Fruit fly (Drosophila melanogaster): ENCODE results near the gene CG3739.

The CG3739 gene

dm6 chr3R:19403096-19403515 lies 9.9 kb downstream of the CG3739 start, which contains the start of the genes Ino80 and Aptx (continued):
- TF ChIP-seq CG11723 (GFP tag; optimal IDR thresholded peaks at IDR 0.05) (no peak), Dp (GFP tag; optimal IDR thresholded peaks at IDR 0.05) (peak; percentile 32), CG17912 (GFP tag; optimal IDR thresholded peaks at IDR 0.05) (no peak), HLHmδ (GFP tag; optimal IDR thresholded peaks at IDR 0.05) (no peak), klu (GFP tag; IDR thresholded peaks at IDR 0.05) (peak; percentile 94), nmo (GFP tag; optimal IDR thresholded peaks at IDR 0.05) (peak; percentile 97), croc (GFP tag; conservative IDR thresholded peaks at IDR 0.05) (peak; percentile 89), kah (GFP tag; optimal IDR thresholded peaks at IDR 0.05) (peak; percentile 55), CG12391 (tag; optimal IDR thresholded peaks at IDR 0.05) (peak; percentile 96), CG11504 (tag; optimal IDR thresholded peaks at IDR 0.05) (peak; percentile 94), CG8765 (GFP tag; IDR thresholded peaks at IDR 0.05) (peak; percentile 88), emc (GFP tag; optimal IDR thresholded peaks at IDR 0.05) (peak; percentile 77), CG18599 (GFP tag; optimal IDR thresholded peaks at IDR 0.05) (peak; percentile 93), CG2120 (GFP tag; optimal IDR thresholded peaks at IDR 0.05) (peak; percentile 98), ci (GFP tag; IDR thresholded peaks at IDR 0.05) (peak; percentile 84), CG12299 (tag; optimal IDR thresholded peaks at IDR 0.05) (peak; percentile 79), dysf (GFP tag; IDR thresholded peaks at IDR 0.05) (peak; percentile 95), Nf-YB (GFP tag; optimal IDR thresholded peaks at IDR 0.05) (peak; percentile 76), H2.0 (GFP tag; IDR thresholded peaks at IDR 0.05) (peak; percentile 89), CG15011 (GFP tag; optimal IDR thresholded peaks at IDR 0.05) (peak; percentile 85), ERR (GFP tag; optimal IDR thresholded peaks at IDR 0.05) (peak; percentile 74), CG33557 (GFP tag; optimal IDR thresholded peaks at IDR 0.05) (peak; percentile 89), Hr51 (GFP tag; optimal IDR thresholded peaks at IDR 0.05) (peak; percentile 93 to 95), tio (GFP tag; optimal IDR thresholded peaks at IDR 0.05) (peak; percentile 95), da (GFP tag; optimal IDR thresholded peaks at IDR 0.05) (peak; percentile 79), Sry-β (GFP tag; optimal IDR thresholded peaks at IDR 0.05) (peak; percentile 37), Camta (GFP tag; optimal IDR thresholded peaks at IDR 0.05) (peak; percentile 88), ken (GFP tag; IDR thresholded peaks at IDR 0.05) (peak; percentile 93), CG31365 (tag; optimal IDR thresholded peaks at IDR 0.05) (peak; percentile 38), CG34376 (GFP tag; optimal IDR thresholded peaks at IDR 0.05) (peak; percentile 73), Stat92E (GFP tag; optimal IDR thresholded peaks at IDR 0.05) (peak in 1 of 3 experiments; percentile 66), Max (GFP tag; optimal IDR thresholded peaks at IDR 0.05) (peak; percentile 91), salm (tag; optimal IDR thresholded peaks at IDR 0.05) (peak; percentile 78), CG12659 (GFP tag; optimal IDR thresholded peaks at IDR 0.05) (peak; percentile 95), CG11093 (GFP tag; IDR thresholded peaks at IDR 0.05) (peak; percentile 90), CG18619 (GFP tag; optimal IDR thresholded peaks at IDR 0.05) (peak; percentile 91), CG17186 (GFP tag; optimal IDR thresholded peaks at IDR 0.05) (peak; percentile 78), Dip3 (GFP tag; optimal IDR thresholded peaks at IDR 0.05) (peak; percentile 94), CG10979 (tag; optimal IDR thresholded peaks at IDR 0.05) (peak; percentile 92), ewg (GFP tag; optimal IDR thresholded peaks at IDR 0.05) (peak; percentile 84), Hmr (GFP tag; optimal IDR thresholded peaks at IDR 0.05) (peak; percentile 94), unpg (GFP tag; optimal IDR thresholded peaks at IDR 0.05) (peak; percentile 96), pum (GFP tag; optimal IDR thresholded peaks at IDR 0.05) (peak; percentile 95), crol (GFP tag; IDR thresholded peaks at IDR 0.05) (peak; percentile 47; the same call in 1 of the 2 replicates), CG2889 (GFP tag; IDR thresholded peaks at IDR 0.05) (peak; percentile 92), mirr (GFP tag; optimal IDR thresholded peaks at IDR 0.05) (peak; percentile 64), prd (optimal IDR thresholded peaks at IDR 0.05) (no peak), prd (GFP tag; IDR thresholded peaks at IDR 0.05) (peak; percentile 96), CG6689 (GFP tag; IDR thresholded peaks at IDR 0.05) (peak; percentile 94), MTF-1 (GFP tag; optimal IDR thresholded peaks at IDR 0.05; ENCODE audit: borderline replicate concordance) (peak; percentile 78)
